Worm (Caenorhabditis elegans) whole organism, mixed stage, embryonic: ENCODE data around the gene R07B7.6.

Experiments
- M03D4.4 ChIP-seq: sonication (generic microtip); optimal IDR thresholded peaks from 2 replicates; lab custom pipeline; 2017; ENCODE audit warnings: mild to moderate bottlenecking, missing genetic modification characterization, missing compliant biosample characterization
- bed-3 ChIP-seq: fragments of 200-800 bp; sonication (Bioruptor generic); optimal IDR thresholded peaks from 3 replicates; lab custom pipeline; 2018; ENCODE audit warnings: mild to moderate bottlenecking, missing genetic modification characterization, moderate library complexity, missing compliant biosample characterization
- blmp-1 ChIP-seq: fragments of 150-350 bp; optimal IDR thresholded peaks from 2 replicates; lab custom pipeline; 2014; ENCODE audit warnings: missing biosample characterization, missing genetic modification characterization
- ceh-39 ChIP-seq: fragments of 150-350 bp; optimal IDR thresholded peaks from 2 replicates; lab custom pipeline; 2014; ENCODE audit warnings: missing biosample characterization, missing genetic modification characterization
- ceh-43 ChIP-seq: fragments of 200-800 bp; sonication (Bioruptor generic); optimal IDR thresholded peaks from 2 replicates; lab custom pipeline; 2018; ENCODE audit warnings: mild to moderate bottlenecking, missing genetic modification characterization, moderate library complexity, missing compliant biosample characterization
- ceh-83 ChIP-seq: fragments of 200-800 bp; sonication (Bioruptor generic); optimal IDR thresholded peaks from 2 replicates; lab custom pipeline; 2018; ENCODE audit warnings: mild to moderate bottlenecking, missing genetic modification characterization, missing compliant biosample characterization
- ces-1 ChIP-seq: fragments of 150-350 bp; optimal IDR thresholded peaks from 2 replicates; lab custom pipeline; 2014; ENCODE audit warnings: missing biosample characterization, missing genetic modification reagents, missing genetic modification characterization
- cnd-1 ChIP-seq: fragments of 200-800 bp; sonication (Bioruptor generic); optimal IDR thresholded peaks from 2 replicates; lab custom pipeline; 2018; ENCODE audit warnings: mild to moderate bottlenecking, missing genetic modification characterization, missing compliant biosample characterization
- drap-1 ChIP-seq: fragments of 200-800 bp; sonication (Bioruptor generic); optimal IDR thresholded peaks from 3 replicates; lab custom pipeline; 2018; ENCODE audit warnings: mild to moderate bottlenecking, missing genetic modification characterization, missing compliant biosample characterization
- elt-1 ChIP-seq: sonication (generic microtip); optimal IDR thresholded peaks from 2 replicates; lab custom pipeline; 2017; ENCODE audit warnings: missing genetic modification characterization, mild to moderate bottlenecking, missing compliant biosample characterization, antibody characterized with exemption, moderate library complexity, borderline replicate concordance; ENCODE audit not compliant: insufficient read depth
- elt-3 ChIP-seq: fragments of 150-350 bp; optimal IDR thresholded peaks from 2 replicates; lab custom pipeline; 2014; ENCODE audit warnings: missing biosample characterization, missing genetic modification characterization
- flh-1 ChIP-seq: fragments of 200-800 bp; sonication (Bioruptor generic); optimal IDR thresholded peaks from 2 replicates; lab custom pipeline; 2018; ENCODE audit warnings: mild to moderate bottlenecking, missing genetic modification characterization, moderate library complexity, missing compliant biosample characterization
- ham-2 ChIP-seq: fragments of 200-800 bp; sonication (Bioruptor generic); optimal IDR thresholded peaks from 2 replicates; lab custom pipeline; 2018; ENCODE audit warnings: mild to moderate bottlenecking, missing genetic modification characterization, missing compliant biosample characterization
- hlh-1 ChIP-seq: fragments of 150-350 bp; optimal IDR thresholded peaks from 2 replicates; lab custom pipeline; 2014; ENCODE audit warnings: missing biosample characterization, missing genetic modification reagents, missing genetic modification characterization
- lin-13 ChIP-seq: fragments of 150-350 bp; optimal IDR thresholded peaks from 2 replicates; lab custom pipeline; 2014; ENCODE audit warnings: missing biosample characterization, missing genetic modification characterization
- lin-32 ChIP-seq: fragments of 200-800 bp; sonication (Bioruptor generic); optimal IDR thresholded peaks from 2 replicates; lab custom pipeline; 2018; ENCODE audit warnings: mild to moderate bottlenecking, missing genetic modification characterization, missing compliant biosample characterization
- lsy-2 ChIP-seq: fragments of 150-350 bp; optimal IDR thresholded peaks from 2 replicates; lab custom pipeline; 2014; ENCODE audit warnings: missing biosample characterization, missing genetic modification characterization
- mab-5 ChIP-seq: fragments of 150-350 bp; optimal IDR thresholded peaks from 2 replicates; lab custom pipeline; 2014; ENCODE audit warnings: missing biosample characterization, missing genetic modification characterization
- mep-1 ChIP-seq: fragments of 150-350 bp; optimal IDR thresholded peaks from 2 replicates; lab custom pipeline; 2017; ENCODE audit warnings: missing biosample characterization, missing genetic modification reagents, missing genetic modification characterization, inconsistent platforms
- mls-2 ChIP-seq: sonication (generic microtip); optimal IDR thresholded peaks from 2 replicates; lab custom pipeline; 2016; ENCODE audit warnings: mild to moderate bottlenecking, missing genetic modification characterization, moderate library complexity, missing compliant biosample characterization
- nhr-12 ChIP-seq: fragments of 150-350 bp; optimal IDR thresholded peaks from 2 replicates; lab custom pipeline; 2014; ENCODE audit warnings: missing biosample characterization, missing genetic modification characterization
- nhr-2 ChIP-seq: fragments of 150-350 bp; optimal IDR thresholded peaks from 2 replicates; lab custom pipeline; 2014; ENCODE audit warnings: missing biosample characterization, missing genetic modification characterization
- nhr-237 ChIP-seq: fragments of 150-350 bp; optimal IDR thresholded peaks from 2 replicates; lab custom pipeline; 2014; ENCODE audit warnings: missing biosample characterization, missing genetic modification characterization
- nhr-28 ChIP-seq: fragments of 150-350 bp; optimal IDR thresholded peaks from 2 replicates; lab custom pipeline; 2014; ENCODE audit warnings: missing biosample characterization, missing genetic modification characterization
- nhr-76 ChIP-seq: sonication (generic microtip); optimal IDR thresholded peaks from 2 replicates; lab custom pipeline; 2017; ENCODE audit warnings: missing biosample characterization, missing genetic modification characterization
- pha-4 ChIP-seq: fragments of 150-350 bp; optimal IDR thresholded peaks from 2 replicates; lab custom pipeline; 2018; ENCODE audit warnings: missing biosample characterization, missing genetic modification reagents, missing genetic modification characterization
- sem-2 ChIP-seq: fragments of 200-800 bp; sonication (Bioruptor generic); optimal IDR thresholded peaks from 2 replicates; lab custom pipeline; 2018; ENCODE audit warnings: mild to moderate bottlenecking, missing genetic modification characterization, missing compliant biosample characterization
- snpc-4 ChIP-seq: fragments of 150-350 bp; optimal IDR thresholded peaks from 2 replicates; lab custom pipeline; 2014; ENCODE audit warnings: missing biosample characterization, missing genetic modification characterization
- tbx-8 ChIP-seq: fragments of 200-800 bp; sonication (Bioruptor generic); optimal IDR thresholded peaks from 2 replicates; lab custom pipeline; 2018; ENCODE audit warnings: mild to moderate bottlenecking, missing genetic modification characterization, moderate library complexity, missing compliant biosample characterization
- unc-120 ChIP-seq: sonication (generic microtip); optimal IDR thresholded peaks from 2 replicates; lab custom pipeline; 2017; ENCODE audit warnings: missing genetic modification characterization, missing compliant biosample characterization; ENCODE audit not compliant: poor library complexity, severe bottlenecking
- unc-39 ChIP-seq: fragments of 150-350 bp; optimal IDR thresholded peaks from 2 replicates; lab custom pipeline; 2014; ENCODE audit warnings: missing biosample characterization, missing genetic modification characterization
- unc-62 ChIP-seq: fragments of 150-350 bp; optimal IDR thresholded peaks from 2 replicates; lab custom pipeline; 2014; ENCODE audit warnings: missing biosample characterization, missing genetic modification reagents, missing genetic modification characterization
- ztf-11 ChIP-seq: fragments of 150-350 bp; optimal IDR thresholded peaks from 2 replicates; lab custom pipeline; 2014; ENCODE audit warnings: missing biosample characterization, missing genetic modification characterization

R07B7.6 gene

DNA sequence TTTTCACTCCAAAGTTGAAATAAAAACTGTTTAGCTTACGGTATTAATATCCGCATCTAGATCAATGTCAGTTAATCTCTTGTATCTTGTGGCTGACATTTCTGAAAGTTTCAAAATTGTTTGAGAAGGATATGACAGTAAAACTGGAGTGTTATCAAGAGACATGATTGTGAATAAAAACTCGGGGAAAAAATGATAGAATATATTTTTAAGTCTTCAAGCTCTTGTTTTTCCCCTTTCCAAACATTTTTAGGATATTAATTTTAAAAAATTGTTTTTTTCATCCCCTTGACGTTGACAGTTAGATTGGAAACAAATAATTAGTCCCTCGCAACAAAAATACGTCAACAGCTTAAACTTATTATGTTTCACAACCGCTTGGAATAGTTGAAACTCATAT lies at the start of gene R07B7.6:
R07B7.6 (minus strand) TSS at position 101 of the 400 bp plus-strand sequence.
- TF ChIP-seq mls-2 (tag; lab: Kevin White, UChicago) (no peak), lsy-2 (no peak), ceh-83 (GFP tag; lab: Kevin White, UChicago) (no peak), flh-1 (GFP tag; lab: Kevin White, UChicago) (no peak), drap-1 (GFP tag; lab: Kevin White, UChicago) (no peak), sem-2 (GFP tag; lab: Kevin White, UChicago) (no peak)
- TF ChIP-seq, all 35 proteins: peak for 0

DNA sequence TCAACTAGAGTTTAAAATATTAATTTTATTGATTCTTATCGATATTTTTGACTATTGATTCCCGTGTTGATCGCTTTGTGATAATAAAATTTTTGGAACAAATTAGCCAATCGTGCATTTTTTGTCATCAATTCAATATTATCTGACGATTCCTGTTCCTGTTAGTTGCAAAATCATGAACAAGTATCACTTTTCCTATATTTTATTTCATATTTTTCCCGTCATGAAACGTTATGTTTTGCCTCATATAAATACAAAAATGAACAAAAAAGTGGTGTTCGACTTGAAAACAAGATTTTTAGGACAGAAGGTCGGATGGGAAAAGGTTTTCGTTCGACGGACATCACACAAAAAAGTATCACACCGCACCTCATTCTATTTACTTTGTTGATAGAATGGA lies 46.5 kb upstream of the R07B7.6 start, which contains the start of gene C13C4.6:
C13C4.6 (plus strand) TSS at position 301 of the 400 bp plus-strand sequence.
- TF ChIP-seq cnd-1 (tag; lab: Kevin White, UChicago) (no peak), mep-1 (no peak), mab-5 (no peak), bed-3 (GFP tag; lab: Kevin White, UChicago) (no peak), tbx-8 (no peak), ceh-43 (GFP tag; lab: Kevin White, UChicago) (no peak), unc-39 (no peak), nhr-28 (tag; lab: Kevin White, UChicago) (no peak), nhr-76 (tag; lab: Kevin White, UChicago) (no peak)

DNA sequence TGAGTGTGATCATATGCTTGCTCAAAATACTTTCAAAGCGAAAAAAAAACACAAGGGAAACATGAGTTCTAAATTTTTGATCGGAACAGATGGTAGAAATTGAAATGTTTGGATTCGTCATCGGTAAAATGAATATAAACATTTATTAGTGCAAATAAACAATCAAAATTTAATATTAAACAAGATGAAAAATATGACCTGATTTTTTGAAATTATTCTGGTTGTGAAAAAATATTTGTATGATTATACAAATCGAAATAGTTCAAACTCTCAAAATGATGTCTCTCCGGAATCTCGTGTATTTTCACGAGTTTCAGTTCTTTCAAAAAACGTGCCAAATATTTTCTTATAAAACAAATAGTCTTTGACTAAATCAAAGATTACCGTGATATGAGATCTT lies 45.6 kb upstream of the R07B7.6 start, which contains the start of gene C13C4.7:
C13C4.7 (minus strand) TSS at position 101 of the 400 bp plus-strand sequence.
- TF ChIP-seq lin-13 (tag; lab: Kevin White, UChicago) (no peak), mls-2 (tag; lab: Kevin White, UChicago) (no peak), unc-62 (no peak), mep-1 (no peak), elt-1 (no peak), snpc-4 (no peak), nhr-76 (tag; lab: Kevin White, UChicago) (no peak), ceh-43 (GFP tag; lab: Kevin White, UChicago) (no peak), lsy-2 (no peak), M03D4.4 (no peak), unc-39 (no peak), ceh-39 (no peak), ces-1 (no peak), nhr-12 (tag; lab: Kevin White, UChicago) (no peak), nhr-237 (tag; lab: Kevin White, UChicago) (no peak), pha-4 (tag; lab: Kevin White, UChicago) (no peak)

DNA sequence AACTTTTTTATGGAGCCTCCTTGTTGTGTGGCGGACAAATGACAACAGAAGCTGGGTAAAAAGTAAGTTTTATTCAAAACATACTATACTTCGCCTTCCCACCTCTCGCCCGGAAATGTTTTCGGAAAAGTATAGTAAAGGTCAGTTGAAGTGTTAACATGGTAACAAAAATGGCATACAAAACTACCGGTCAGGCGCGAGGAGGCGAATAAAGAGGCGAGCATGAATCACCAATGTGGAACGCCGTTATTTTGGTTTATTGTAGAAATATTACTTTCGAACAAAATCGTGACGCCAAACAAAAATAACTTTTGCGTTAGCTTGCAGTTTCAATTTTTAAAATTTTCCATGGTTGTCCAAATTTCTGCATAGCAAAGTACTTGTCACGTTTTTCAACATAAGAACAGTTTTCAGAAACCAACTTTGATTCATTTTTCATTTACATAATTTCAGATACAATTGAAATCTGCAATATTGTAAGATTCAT lies 42.8 kb upstream of the R07B7.6 start, which contains the start of gene C13C4.8:
C13C4.8 (plus strand) TSS at position 437 of the 487 bp plus-strand sequence.
- TF ChIP-seq unc-120 (tag; lab: Kevin White, UChicago) = no peak
- no peak for TF ChIP-seq blmp-1 (tag; lab: Kevin White, UChicago)
- no peak for TF ChIP-seq ceh-43 (GFP tag; lab: Kevin White, UChicago)
- TF ChIP-seq unc-39 = no peak
- TF ChIP-seq ces-1 = no peak
- no peak for TF ChIP-seq nhr-28 (tag; lab: Kevin White, UChicago)
- no peak for TF ChIP-seq ceh-39
- TF ChIP-seq lin-13 (tag; lab: Kevin White, UChicago) = no peak
- TF ChIP-seq elt-3 (tag; lab: Kevin White, UChicago) = no peak
- no peak for TF ChIP-seq unc-62
- no peak for TF ChIP-seq flh-1 (GFP tag; lab: Kevin White, UChicago)
- TF ChIP-seq mls-2 (tag; lab: Kevin White, UChicago) = no peak
- no peak for TF ChIP-seq cnd-1 (tag; lab: Kevin White, UChicago)
- no peak for TF ChIP-seq ztf-11 (tag; lab: Kevin White, UChicago)
- no peak for TF ChIP-seq ceh-83 (GFP tag; lab: Kevin White, UChicago)
- no peak for TF ChIP-seq hlh-1
- TF ChIP-seq mab-5 = no peak

DNA sequence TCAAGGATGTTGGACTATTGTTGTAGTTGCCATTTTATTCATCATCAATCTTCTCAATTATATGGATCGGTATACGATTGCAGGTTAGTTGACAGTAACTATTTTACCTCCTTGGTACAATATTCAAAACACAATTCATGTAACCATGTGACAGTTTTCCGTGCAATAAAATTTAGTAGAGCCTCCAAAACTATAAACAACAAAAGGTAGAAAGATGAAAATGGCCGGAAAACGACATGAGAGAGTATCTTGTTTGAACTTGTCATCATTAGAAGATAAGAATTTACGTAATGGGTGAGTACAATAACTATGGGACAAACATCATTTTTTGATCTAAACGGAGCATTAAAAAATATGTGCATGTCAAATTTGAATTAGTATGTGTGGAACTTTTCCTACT lies 40.4 kb upstream of the R07B7.6 start:
- no peak for TF ChIP-seq ham-2 (GFP tag; lab: Kevin White, UChicago)
- TF ChIP-seq ceh-43 (GFP tag; lab: Kevin White, UChicago) = no peak
- no peak for TF ChIP-seq cnd-1 (tag; lab: Kevin White, UChicago)
- TF ChIP-seq ces-1 = no peak
- no peak for TF ChIP-seq pha-4 (tag; lab: Kevin White, UChicago)
- no peak for TF ChIP-seq lin-32 (GFP tag; lab: Kevin White, UChicago)
- TF ChIP-seq nhr-2 = no peak
- TF ChIP-seq drap-1 (GFP tag; lab: Kevin White, UChicago) = no peak
- no peak for TF ChIP-seq lin-13 (tag; lab: Kevin White, UChicago)
- no peak for TF ChIP-seq mep-1
